Worm (Caenorhabditis elegans) whole organism, L4/young adult: ENCODE data around the gene F15E6.5.

Experiments
- W03F9.2 ChIP-seq: fragments of 150-350 bp; optimal IDR thresholded peaks from 2 replicates; lab custom pipeline; 2014; ENCODE audit warnings: missing biosample characterization, missing genetic modification characterization
- him-1 ChIP-seq: sonication (generic microtip); optimal IDR thresholded peaks from 2 replicates; lab custom pipeline; 2016; ENCODE audit warnings: missing genotype, missing genetic modification reagents, missing genetic modification characterization, missing compliant biosample characterization

DNA sequence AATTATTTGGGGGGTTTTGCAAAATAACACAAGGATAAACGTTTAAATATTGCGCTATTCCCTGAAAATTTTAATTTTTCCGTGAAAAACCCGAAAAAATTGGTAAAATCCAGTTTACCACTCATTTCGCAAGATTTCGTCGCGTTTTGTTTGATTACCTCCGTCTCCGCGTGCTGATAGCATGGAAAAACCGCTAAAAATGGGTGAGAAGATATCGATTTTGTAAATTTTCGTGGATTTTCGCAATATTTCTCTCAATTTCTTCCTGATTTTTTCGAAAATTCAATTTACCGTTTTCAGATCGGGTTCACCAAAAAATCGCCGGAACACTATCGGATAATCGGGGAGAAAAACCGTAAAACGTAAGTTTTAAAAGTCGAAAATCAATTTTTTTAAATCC, 41.6 kb upstream of the F15E6.5 start, which contains the start of gene ama-1:
- no peak for TF ChIP-seq W03F9.2 (tag; lab: Kevin White, UChicago)
- no peak for TF ChIP-seq him-1 (tag; lab: Kevin White, UChicago)
